Worm (Caenorhabditis elegans) whole organism, L4/young adult: Measurements from ENCODE around the gene Y38H6C.24.

Experiments used
- W03F9.2 ChIP-seq: fragments of 150-350 bp; optimal IDR thresholded peaks from 2 replicates; lab custom pipeline; 2014; ENCODE audit warnings: missing biosample characterization, missing genetic modification characterization
- him-1 ChIP-seq: sonication (generic microtip); optimal IDR thresholded peaks from 2 replicates; lab custom pipeline; 2016; ENCODE audit warnings: missing genotype, missing genetic modification reagents, missing genetic modification characterization, missing compliant biosample characterization

- no peak for TF ChIP-seq W03F9.2
- no peak for TF ChIP-seq him-1 (tag; lab: Kevin White, UChicago)
Measured at ce11 chrV:20547048-20547447, 20.8 kb downstream of the Y38H6C.24 start, which contains the start of gene Y38H6C.18.
